Worm (Caenorhabditis elegans): Measurements from ENCODE around the gene vms-1.

Gene vms-1

ce11 chrIII:8117155-8117554 is 28.8 kb downstream of the vms-1 start:
- TF ChIP-seq W03F9.2 (tag; optimal IDR thresholded peaks at IDR 0.05) (no peak), him-1 (tag; optimal IDR thresholded peaks at IDR 0.05) (no peak), dao-5 (tag; optimal IDR thresholded peaks at IDR 0.05) (no peak)

- TF ChIP-seq dao-5 (tag; optimal IDR thresholded peaks at IDR 0.05) = no peak
- no peak for TF ChIP-seq him-1 (tag; optimal IDR thresholded peaks at IDR 0.05)
- no peak for TF ChIP-seq W03F9.2 (tag; optimal IDR thresholded peaks at IDR 0.05)
Observed at ce11 chrIII:8121132-8121531, 32.8 kb downstream of the vms-1 start, which contains the start of gene gei-8. Gene gei-8, minus strand, starts transcription at chrIII:8121232.

- no peak for TF ChIP-seq him-1 (tag; optimal IDR thresholded peaks at IDR 0.05)
Observed at ce11 chrIII:8121923-8122322, 33.6 kb downstream of the vms-1 start.

- TF ChIP-seq W03F9.2 (tag; optimal IDR thresholded peaks at IDR 0.05) = peak; percentile 14
- TF ChIP-seq him-1 (tag; optimal IDR thresholded peaks at IDR 0.05) = no peak
- no peak for TF ChIP-seq dao-5 (tag; optimal IDR thresholded peaks at IDR 0.05)
Observed at ce11 chrIII:8124323-8124722, 36.0 kb downstream of the vms-1 start.

ce11 chrIII:8125234-8125633 is 36.9 kb downstream of the vms-1 start:
- TF ChIP-seq him-1 (tag; optimal IDR thresholded peaks at IDR 0.05) = no peak
- peak; percentile 40 for TF ChIP-seq W03F9.2 (tag; optimal IDR thresholded peaks at IDR 0.05)

- no peak for TF ChIP-seq him-1 (tag; optimal IDR thresholded peaks at IDR 0.05)
Observed at ce11 chrIII:8126978-8127377, 38.6 kb downstream of the vms-1 start.

ce11 chrIII:8129195-8129594 is 40.9 kb downstream of the vms-1 start:
- TF ChIP-seq dao-5 (tag; optimal IDR thresholded peaks at IDR 0.05) (no peak), W03F9.2 (tag; optimal IDR thresholded peaks at IDR 0.05) (no peak), him-1 (tag; optimal IDR thresholded peaks at IDR 0.05) (no peak)

- TF ChIP-seq him-1 (tag; optimal IDR thresholded peaks at IDR 0.05) = peak; percentile 47
- TF ChIP-seq dao-5 (tag; optimal IDR thresholded peaks at IDR 0.05) = no peak
- peak; percentile 89 for TF ChIP-seq W03F9.2 (tag; optimal IDR thresholded peaks at IDR 0.05)
Observed at ce11 chrIII:8130177-8130902, 42.0 kb downstream of the vms-1 start, which contains the start of the genes rpl-21 and C14B9.10. Gene rpl-21, minus strand, starts transcription at chrIII:8130227. Gene C14B9.10, plus strand, starts transcription at chrIII:8130852.

- TF ChIP-seq dao-5 (tag; optimal IDR thresholded peaks at IDR 0.05) (no peak), W03F9.2 (tag; optimal IDR thresholded peaks at IDR 0.05) (no peak), him-1 (tag; optimal IDR thresholded peaks at IDR 0.05) (no peak)
Observed at ce11 chrIII:8132496-8132895, 44.2 kb downstream of the vms-1 start.

- TF ChIP-seq dao-5 (tag; optimal IDR thresholded peaks at IDR 0.05) (no peak), W03F9.2 (tag; optimal IDR thresholded peaks at IDR 0.05) (no peak), him-1 (tag; optimal IDR thresholded peaks at IDR 0.05) (no peak)
Observed at ce11 chrIII:8133346-8133745, 45.0 kb downstream of the vms-1 start, which contains the start of gene C14B9.2. Gene C14B9.2, plus strand, starts transcription at chrIII:8133665.

ce11 chrIII:8136517-8137099 is 48.3 kb downstream of the vms-1 start:
- TF ChIP-seq him-1 (tag; optimal IDR thresholded peaks at IDR 0.05) (no peak), dao-5 (tag; optimal IDR thresholded peaks at IDR 0.05) (no peak), W03F9.2 (tag; optimal IDR thresholded peaks at IDR 0.05) (no peak)

- TF ChIP-seq W03F9.2 (tag; optimal IDR thresholded peaks at IDR 0.05) (no peak), him-1 (tag; optimal IDR thresholded peaks at IDR 0.05) (no peak), dao-5 (tag; optimal IDR thresholded peaks at IDR 0.05) (no peak)
Observed at ce11 chrIII:8137777-8138176, 49.4 kb downstream of the vms-1 start, which contains the start of gene hsp-12.2. Gene hsp-12.2, plus strand, starts transcription at chrIII:8138077.
